Worm (Caenorhabditis elegans) whole organism, late embryonic: ENCODE data around the gene C25G4.17.

ENCODE experiments used
- ama-1 ChIP-seq: fragments of 150-350 bp; optimal IDR thresholded peaks from 2 replicates; lab custom pipeline; 2014
- elt-2 ChIP-seq: sonication (generic microtip); optimal IDR thresholded peaks from 2 replicates; lab custom pipeline; 2016; ENCODE audit warnings: missing genetic modification reagents, missing genetic modification characterization, missing compliant biosample characterization
- fax-1 ChIP-seq: sonication (generic microtip); optimal IDR thresholded peaks from 2 replicates; lab custom pipeline; 2016; ENCODE audit warnings: missing genotype, missing genetic modification characterization, missing compliant biosample characterization
- pag-3 ChIP-seq: sonication (generic microtip); optimal IDR thresholded peaks from 2 replicates; lab custom pipeline; 2016; ENCODE audit warnings: missing compliant biosample characterization, missing genetic modification characterization, borderline replicate concordance
- pat-9 ChIP-seq: fragments of 200-800 bp; sonication (Bioruptor generic); optimal IDR thresholded peaks from 2 replicates; lab custom pipeline; 2018; ENCODE audit warnings: mild to moderate bottlenecking, missing genetic modification characterization, moderate library complexity, missing compliant biosample characterization

DNA sequence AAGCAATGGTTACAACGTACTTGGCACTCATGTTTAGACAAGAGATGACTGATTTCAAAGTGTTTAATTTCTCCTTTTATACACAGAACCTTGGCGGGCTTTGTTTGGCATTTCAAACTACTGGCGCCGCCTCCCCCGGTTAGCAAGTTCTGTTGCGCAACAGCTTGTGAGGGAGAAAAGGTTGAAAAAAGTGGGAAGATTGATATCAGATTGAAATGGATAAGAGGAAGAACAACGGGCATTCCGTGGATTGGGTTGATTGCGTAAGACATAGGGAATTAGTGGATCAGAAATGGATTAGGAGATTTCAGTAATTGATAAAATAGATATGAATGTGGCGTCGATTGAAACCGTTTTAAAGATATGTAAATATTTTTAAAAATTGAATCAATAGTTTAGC, 13.3 kb upstream of the C25G4.17 start, which contains the start of gene col-130:
- TF ChIP-seq pag-3 (tag; lab: Kevin White, UChicago): no peak
- no peak for TF ChIP-seq elt-2 (tag; lab: Kevin White, UChicago)
- no peak for TF ChIP-seq pat-9
- no peak for TF ChIP-seq ama-1 (lab: Kevin White, UChicago)
- no peak for TF ChIP-seq fax-1 (tag; lab: Kevin White, UChicago)
